Fruit fly (Drosophila melanogaster) whole organism, adult: Measurements from ENCODE around the gene CG18477.
A peak's percentile ranks its signal among the peaks of the same experiment; 100 is the strongest.
"Not testable (repeated sequence)": the region's sequence is repeated elsewhere in the genome, so short reads cannot be mapped to it uniquely, and the experiment has no call there.

Experiments used
- CG11617 ChIP-seq: fragments of 200-800 bp; sonication (Bioruptor generic); optimal IDR thresholded peaks from 2 replicates; lab custom pipeline; 2017; ENCODE audit warnings: mild to moderate bottlenecking, missing biosample characterization, missing genetic modification reagents, missing genetic modification characterization
- CG12768 ChIP-seq: fragments of 200-800 bp; sonication (Bioruptor generic); optimal IDR thresholded peaks from 2 replicates; lab custom pipeline; 2017; ENCODE audit warnings: missing biosample characterization, missing genetic modification characterization, mild to moderate bottlenecking, moderate library complexity, missing genetic modification reagents
- CG14711 ChIP-seq: fragments of 200-800 bp; sonication (Bioruptor generic); optimal IDR thresholded peaks from 2 replicates; lab custom pipeline; 2018; ENCODE audit warnings: missing biosample characterization, mild to moderate bottlenecking, missing genetic modification characterization, moderate library complexity
- CG1620 ChIP-seq: fragments of 200-800 bp; sonication (Bioruptor generic); optimal IDR thresholded peaks from 2 replicates; lab custom pipeline; 2016; ENCODE audit warnings: missing biosample characterization, missing genetic modification characterization
- CG33017 ChIP-seq: fragments of 200-800 bp; sonication (Bioruptor generic); optimal IDR thresholded peaks from 2 replicates; lab custom pipeline; 2018; ENCODE audit warnings: missing biosample characterization, mild to moderate bottlenecking, missing genetic modification characterization, moderate library complexity
- CG5204 ChIP-seq: fragments of 200-800 bp; sonication (Bioruptor generic); optimal IDR thresholded peaks from 2 replicates; lab custom pipeline; 2016; ENCODE audit warnings: missing biosample characterization, missing genetic modification characterization
- CG7045 ChIP-seq: fragments of 200-800 bp; sonication (Bioruptor generic); optimal IDR thresholded peaks from 2 replicates; lab custom pipeline; 2017; ENCODE audit warnings: missing biosample characterization, mild to moderate bottlenecking, missing genetic modification characterization
- CG7101 ChIP-seq: fragments of 200-800 bp; sonication (Bioruptor generic); optimal IDR thresholded peaks from 2 replicates; lab custom pipeline; 2018; ENCODE audit warnings: missing biosample characterization, mild to moderate bottlenecking, missing genetic modification characterization, moderate library complexity
- Clk ChIP-seq: fragments of 200-800 bp; sonication (Bioruptor generic); optimal IDR thresholded peaks from 2 replicates; lab custom pipeline; 2017; ENCODE audit warnings: missing biosample characterization, missing genetic modification characterization
- Crg-1 ChIP-seq: fragments of 200-800 bp; sonication (Bioruptor generic); optimal IDR thresholded peaks from 2 replicates; lab custom pipeline; 2016; ENCODE audit warnings: missing biosample characterization, missing genetic modification characterization
- Hr96 ChIP-seq: fragments of 200-800 bp; sonication (Bioruptor generic); optimal IDR thresholded peaks from 2 replicates; lab custom pipeline; 2016; ENCODE audit warnings: missing biosample characterization, missing genetic modification characterization
- Mnt ChIP-seq: fragments of 200-800 bp; sonication (Bioruptor generic); optimal IDR thresholded peaks from 2 replicates; lab custom pipeline; 2016; ENCODE audit warnings: missing biosample characterization, mild to moderate bottlenecking, missing genetic modification characterization
- bab1 ChIP-seq: fragments of 200-800 bp; sonication (Bioruptor generic); optimal IDR thresholded peaks from 3 replicates; lab custom pipeline; 2019; ENCODE audit warnings: missing biosample characterization, mild to moderate bottlenecking, missing genetic modification characterization, moderate library complexity
- cic ChIP-seq: fragments of 200-800 bp; sonication (Bioruptor generic); optimal IDR thresholded peaks from 2 replicates; lab custom pipeline; 2017; ENCODE audit warnings: missing biosample characterization, mild to moderate bottlenecking, missing genetic modification characterization, moderate library complexity
- cnc ChIP-seq, 2 experiments: fragments of >200 bp; optimal IDR thresholded peaks; 2 replicates each; lab custom pipeline; 2017
- kay ChIP-seq: fragments of 200-800 bp; sonication (Bioruptor generic); peaks from one replicate; lab custom pipeline; 2016; ENCODE audit warnings: missing biosample characterization, missing genetic modification characterization, borderline replicate concordance
- ovo ChIP-seq: fragments of 200-800 bp; sonication (Bioruptor generic); optimal IDR thresholded peaks from 2 replicates; lab custom pipeline; 2016; ENCODE audit warnings: missing biosample characterization, missing genetic modification characterization
- pad ChIP-seq: fragments of 200-800 bp; sonication (Bioruptor generic); optimal IDR thresholded peaks from 3 replicates; lab custom pipeline; 2017; ENCODE audit warnings: missing biosample characterization, missing genetic modification characterization, mild to moderate bottlenecking, moderate library complexity, missing genetic modification reagents
- tj ChIP-seq: fragments of 200-800 bp; sonication (Bioruptor generic); optimal IDR thresholded peaks from 3 replicates; lab custom pipeline; 2017; ENCODE audit warnings: missing biosample characterization, mild to moderate bottlenecking, missing genetic modification characterization, moderate library complexity
- toe ChIP-seq: fragments of 200-800 bp; sonication (Bioruptor generic); optimal IDR thresholded peaks from 2 replicates; lab custom pipeline; 2016; ENCODE audit warnings: missing biosample characterization, missing genetic modification characterization

CG18477 gene

dm6 chr2L:15628378-15628777 is 32.5 kb upstream of the CG18477 start, which contains the start of gene CG7631:
CG7631 (plus strand) TSS chr2L:15628678.
- no peak for TF ChIP-seq CG1620
- no peak for TF ChIP-seq Hr96 (GFP tag; lab: Kevin White, UChicago)

dm6 chr2L:15629596-15630168 is 31.2 kb upstream of the CG18477 start, which contains the start of gene CG18480:
CG18480 (plus strand) TSS chr2L:15630002.
- peak; percentile 22 for TF ChIP-seq CG14711 (tag; lab: Kevin White, UChicago)
- TF ChIP-seq CG33017 (tag; lab: Kevin White, UChicago), result peak; percentile 50
- peak; percentile 16 for TF ChIP-seq CG1620
- no peak for TF ChIP-seq tj (GFP tag; lab: Kevin White, UChicago)
- TF ChIP-seq cic, result no peak
- peak; percentile 70 for TF ChIP-seq Mnt (GFP tag; lab: Kevin White, UChicago)
- peak; percentile 65 for TF ChIP-seq Hr96 (GFP tag; lab: Kevin White, UChicago)
- peak; percentile 74 for TF ChIP-seq CG7101 (tag; lab: Kevin White, UChicago)
- no peak for TF ChIP-seq bab1
- peak; percentile 46 for TF ChIP-seq CG7045 (GFP tag; lab: Kevin White, UChicago)
- peak; percentile 97 for TF ChIP-seq kay (GFP tag; lab: Kevin White, UChicago)
- TF ChIP-seq CG11617 (GFP tag; lab: Kevin White, UChicago), result peak; percentile 48
- TF ChIP-seq toe (GFP tag; lab: Kevin White, UChicago), result peak; percentile 67
- peak; percentile 52 for TF ChIP-seq CG12768 (GFP tag; lab: Kevin White, UChicago)
- no peak for TF ChIP-seq Clk (GFP tag; lab: Kevin White, UChicago)
- no peak for TF ChIP-seq ovo (GFP tag; lab: Kevin White, UChicago)
- TF ChIP-seq CG5204, result peak; percentile 49

dm6 chr2L:15641668-15642067 is 19.2 kb upstream of the CG18477 start:
- TF ChIP-seq Mnt (GFP tag; lab: Kevin White, UChicago) (no peak), CG1620 (no peak), CG11617 (GFP tag; lab: Kevin White, UChicago) (no peak), pad (no peak), CG14711 (tag; lab: Kevin White, UChicago) (no peak), Clk (GFP tag; lab: Kevin White, UChicago) (no peak), kay (GFP tag; lab: Kevin White, UChicago) (no peak), cic (no peak), CG33017 (tag; lab: Kevin White, UChicago) (no peak), Hr96 (GFP tag; lab: Kevin White, UChicago) (no peak), toe (GFP tag; lab: Kevin White, UChicago) (no peak), CG5204 (no peak), cnc (optimal IDR thresholded peaks at IDR 0.05; lab: Kevin White, UChicago) (no peak), Crg-1 (GFP tag; lab: Kevin White, UChicago) (no peak), CG7045 (GFP tag; lab: Kevin White, UChicago) (no peak), ovo (GFP tag; lab: Kevin White, UChicago) (no peak), CG7101 (tag; lab: Kevin White, UChicago) (no peak), tj (GFP tag; lab: Kevin White, UChicago) (no peak), CG12768 (GFP tag; lab: Kevin White, UChicago) (no peak), bab1 (no peak)

- TF ChIP-seq CG14711 (tag; lab: Kevin White, UChicago) (no peak), toe (GFP tag; lab: Kevin White, UChicago) (peak; percentile 16), Hr96 (GFP tag; lab: Kevin White, UChicago) (peak; percentile 22)
Measured at dm6 chr2L:15643791-15644190, 17.1 kb upstream of the CG18477 start.

dm6 chr2L:15659374-15659773 is 1.5 kb upstream of the CG18477 start, which contains the start of gene CG44141:
CG44141 (minus strand) TSS chr2L:15659474.
- TF ChIP-seq Hr96, Clk, Mnt (GFP tag; lab: Kevin White, UChicago): not testable (repeated sequence)

dm6 chr2L:15669874-15670273 is 9.0 kb downstream of the CG18477 start, which contains the start of gene CG18478:
CG18478 (plus strand) TSS chr2L:15670174.
- TF ChIP-seq CG1620; pad; CG7045 (GFP tag; lab: Kevin White, UChicago): not testable (repeated sequence)

dm6 chr2L:15676002-15676401 is 15.2 kb downstream of the CG18477 start, which contains the start of gene CG43923:
CG43923 (minus strand) TSS chr2L:15676102.
- TF ChIP-seq Clk (GFP tag; lab: Kevin White, UChicago); pad; bab1: not testable (repeated sequence)
